Worm (Caenorhabditis elegans) whole organism, L1 larva: ENCODE results near the gene sid-1.

ENCODE experiments used
- C04F5.9 ChIP-seq: sonication (generic microtip); optimal IDR thresholded peaks from 2 replicates; lab custom pipeline; 2016; ENCODE audit warnings: missing genetic modification characterization, missing compliant biosample characterization
- Y116A8C.19 ChIP-seq: sonication (generic microtip); optimal IDR thresholded peaks from 2 replicates; lab custom pipeline; 2016; ENCODE audit warnings: missing compliant biosample characterization, missing genetic modification characterization, borderline replicate concordance
- alr-1 ChIP-seq: fragments of 200-800 bp; sonication (Bioruptor generic); optimal IDR thresholded peaks from 2 replicates; lab custom pipeline; 2018; ENCODE audit warnings: borderline replicate concordance, mild to moderate bottlenecking, missing genetic modification characterization, missing compliant biosample characterization
- ceh-82 ChIP-seq, 3 experiments: fragments of 150-350 bp in 1 of 3; sonication (generic microtip) in 2 of 3; optimal IDR thresholded peaks; 2 replicates each; lab custom pipeline; 2014 to 2017; ENCODE audit warnings: missing biosample characterization in 3 of 3, missing genetic modification characterization in 3 of 3
- ceh-90 ChIP-seq: sonication (generic microtip); optimal IDR thresholded peaks from 2 replicates; lab custom pipeline; 2016; ENCODE audit warnings: missing genetic modification characterization, missing compliant biosample characterization
- ces-1 ChIP-seq: fragments of 150-350 bp; optimal IDR thresholded peaks from 2 replicates; lab custom pipeline; 2014; ENCODE audit warnings: missing biosample characterization, missing genetic modification reagents, missing genetic modification characterization
- efl-1 ChIP-seq, 4 experiments: fragments of 150-350 bp; optimal IDR thresholded peaks in 3 of 4; peaks in 1 of 4; 1 replicate in 1 of 4; 2 replicates in 3 of 4; lab custom pipeline; 2014; ENCODE audit warnings: missing biosample characterization in 2 of 4, missing genetic modification characterization in 2 of 4, missing genetic modification reagents in 2 of 4
- efl-3 ChIP-seq: fragments of 200-800 bp; sonication (Bioruptor generic); optimal IDR thresholded peaks from 2 replicates; lab custom pipeline; 2018; ENCODE audit warnings: mild to moderate bottlenecking, missing genetic modification characterization, missing compliant biosample characterization
- elt-2 ChIP-seq: sonication (generic microtip); optimal IDR thresholded peaks from 2 replicates; lab custom pipeline; 2016; ENCODE audit warnings: missing genetic modification characterization, mild to moderate bottlenecking, inconsistent platforms, missing compliant biosample characterization, missing genetic modification reagents
- fkh-8 ChIP-seq: sonication (generic microtip); optimal IDR thresholded peaks from 2 replicates; lab custom pipeline; 2016; ENCODE audit warnings: mild to moderate bottlenecking, missing genetic modification characterization, missing compliant biosample characterization
- fos-1 ChIP-seq: fragments of 150-350 bp; optimal IDR thresholded peaks from 2 replicates; lab custom pipeline; 2014; ENCODE audit warnings: missing biosample characterization, missing genetic modification characterization
- hlh-17 ChIP-seq: fragments of 200-800 bp; sonication (Bioruptor generic); optimal IDR thresholded peaks from 2 replicates; lab custom pipeline; 2018; ENCODE audit warnings: missing genetic modification characterization, mild to moderate bottlenecking, missing compliant biosample characterization, moderate library complexity, borderline replicate concordance
- jun-1 ChIP-seq: fragments of 150-350 bp; optimal IDR thresholded peaks from 2 replicates; lab custom pipeline; 2014; ENCODE audit warnings: missing biosample characterization, missing genetic modification reagents, missing genetic modification characterization
- lin-39 ChIP-seq: fragments of 150-350 bp; optimal IDR thresholded peaks from 2 replicates; lab custom pipeline; 2014; ENCODE audit warnings: missing biosample characterization, missing genetic modification reagents, missing genetic modification characterization
- nhr-12 ChIP-seq: sonication (generic microtip); optimal IDR thresholded peaks from 2 replicates; lab custom pipeline; 2017; ENCODE audit warnings: missing biosample characterization, missing genetic modification characterization
- nhr-28 ChIP-seq: fragments of 150-350 bp; optimal IDR thresholded peaks from 2 replicates; lab custom pipeline; 2014; ENCODE audit warnings: missing biosample characterization, missing genetic modification characterization
- nhr-76 ChIP-seq: sonication (generic microtip); optimal IDR thresholded peaks from 2 replicates; lab custom pipeline; 2017; ENCODE audit warnings: missing biosample characterization, missing genetic modification characterization
- nhr-77 ChIP-seq: fragments of 150-350 bp; optimal IDR thresholded peaks from 2 replicates; lab custom pipeline; 2014; ENCODE audit warnings: missing biosample characterization, missing genetic modification characterization
- pax-3 ChIP-seq: fragments of 200-800 bp; sonication (Bioruptor generic); optimal IDR thresholded peaks from 2 replicates; lab custom pipeline; 2018; ENCODE audit warnings: mild to moderate bottlenecking, missing genetic modification characterization, moderate library complexity, missing compliant biosample characterization
- rnt-1 ChIP-seq: sonication (generic microtip); optimal IDR thresholded peaks from 2 replicates; lab custom pipeline; 2016; ENCODE audit warnings: mild to moderate bottlenecking, missing genetic modification characterization, moderate library complexity, missing compliant biosample characterization
- snu-23 ChIP-seq: sonication (generic microtip); optimal IDR thresholded peaks from 2 replicates; lab custom pipeline; 2016; ENCODE audit warnings: missing genetic modification characterization, missing compliant biosample characterization
- sox-4 ChIP-seq: sonication (generic microtip); optimal IDR thresholded peaks from 2 replicates; lab custom pipeline; 2016; ENCODE audit warnings: missing genetic modification characterization, missing compliant biosample characterization
- sup-37 ChIP-seq: fragments of 200-800 bp; sonication (Bioruptor generic); optimal IDR thresholded peaks from 2 replicates; lab custom pipeline; 2018; ENCODE audit warnings: mild to moderate bottlenecking, missing genetic modification characterization, missing compliant biosample characterization
- tbx-2 ChIP-seq: sonication (generic microtip); optimal IDR thresholded peaks from 2 replicates; lab custom pipeline; 2016; ENCODE audit warnings: missing genetic modification characterization, missing compliant biosample characterization
- unc-62 ChIP-seq: fragments of 150-350 bp; optimal IDR thresholded peaks from 2 replicates; lab custom pipeline; 2014; ENCODE audit warnings: missing biosample characterization, missing genetic modification reagents, missing genetic modification characterization
- vab-15 ChIP-seq: sonication (generic microtip); optimal IDR thresholded peaks from 2 replicates; lab custom pipeline; 2017; ENCODE audit warnings: missing genotype, mild to moderate bottlenecking, missing genetic modification characterization, missing compliant biosample characterization
- xbp-1 ChIP-seq: sonication (generic microtip); optimal IDR thresholded peaks from 2 replicates; lab custom pipeline; 2016; ENCODE audit warnings: missing genetic modification characterization, missing compliant biosample characterization
- zag-1 ChIP-seq: fragments of 150-350 bp; optimal IDR thresholded peaks from 2 replicates; lab custom pipeline; 2014; ENCODE audit warnings: missing biosample characterization, missing genetic modification characterization
- ztf-11 ChIP-seq, 2 experiments: sonication (generic microtip); optimal IDR thresholded peaks; 2 replicates each; lab custom pipeline; 2016 to 2017; ENCODE audit warnings: missing genetic modification characterization in 2 of 2, missing biosample characterization in 1 of 2, missing compliant biosample characterization in 1 of 2
- ztf-4 ChIP-seq: fragments of 150-350 bp; optimal IDR thresholded peaks from 2 replicates; lab custom pipeline; 2014; ENCODE audit warnings: missing biosample characterization, missing genetic modification characterization

Gene sid-1

DNA sequence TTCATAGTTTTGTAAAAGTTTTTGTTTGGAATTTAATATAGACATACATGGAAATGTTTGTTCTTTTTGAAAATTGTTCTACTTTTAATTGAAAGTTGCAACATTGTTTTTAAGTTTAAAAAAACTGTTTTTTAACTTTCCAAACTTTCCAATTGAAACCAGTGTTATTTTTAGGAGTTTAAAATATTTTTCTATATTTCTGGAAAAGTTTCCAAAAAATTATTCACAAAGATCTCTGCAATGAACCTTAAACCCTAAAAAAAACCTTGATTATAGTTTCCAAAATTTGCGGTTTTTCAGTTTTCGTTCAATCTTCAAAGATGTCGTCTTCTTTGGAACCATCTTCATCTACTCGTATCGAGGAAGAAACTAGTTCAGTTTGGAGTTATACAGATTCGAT lies 12.7 kb downstream of the sid-1 start, which contains the start of gene F14F9.4:
F14F9.4 (plus strand) TSS at position 301 of the 400 bp plus-strand sequence.
- no peak for TF ChIP-seq jun-1 (tag; lab: Kevin White, UChicago)
- no peak for TF ChIP-seq lin-39 (tag; lab: Kevin White, UChicago)
- no peak for TF ChIP-seq sox-4 (tag; lab: Kevin White, UChicago)
- no peak for TF ChIP-seq tbx-2 (tag; lab: Kevin White, UChicago)
- no peak for TF ChIP-seq sup-37 (GFP tag; lab: Kevin White, UChicago)

DNA sequence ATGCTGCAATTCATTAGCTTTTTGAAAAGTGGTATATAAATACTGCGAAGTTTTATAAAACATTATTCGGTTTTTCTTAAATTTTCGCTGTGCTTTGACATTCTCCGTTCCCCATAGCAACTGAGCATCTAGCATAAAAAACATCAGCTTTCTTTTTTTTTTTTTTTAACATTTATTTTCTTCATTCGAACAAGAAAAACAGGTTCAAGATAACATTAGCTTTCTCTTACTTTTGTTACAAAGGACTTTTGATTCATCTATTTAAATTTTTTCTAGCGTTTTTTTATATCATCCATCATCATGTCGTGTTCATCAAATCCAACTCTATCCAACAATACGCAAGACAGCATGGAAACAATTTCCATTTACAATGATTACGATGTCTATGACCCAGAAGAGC lies 18.1 kb downstream of the sid-1 start, which contains the start of gene F14F9.3:
F14F9.3 (plus strand) TSS at position 301 of the 400 bp plus-strand sequence.
- TF ChIP-seq nhr-28 (tag; lab: Kevin White, UChicago) (no peak), hlh-17 (GFP tag; lab: Kevin White, UChicago) (no peak), pax-3 (tag; lab: Kevin White, UChicago) (no peak), nhr-77 (tag; lab: Kevin White, UChicago) (no peak), lin-39 (tag; lab: Kevin White, UChicago) (no peak), vab-15 (tag; lab: Kevin White, UChicago) (no peak), elt-2 (tag; lab: Kevin White, UChicago) (no peak)

ce11 chrV:5143785-5144184 lies 24.0 kb downstream of the sid-1 start, which contains the start of gene srh-129:
TSS of gene srh-129 (minus strand) at chrV:5143885.
- TF ChIP-seq lin-39 (tag; lab: Kevin White, UChicago): no peak
- TF ChIP-seq fkh-8: peak; percentile 26

DNA sequence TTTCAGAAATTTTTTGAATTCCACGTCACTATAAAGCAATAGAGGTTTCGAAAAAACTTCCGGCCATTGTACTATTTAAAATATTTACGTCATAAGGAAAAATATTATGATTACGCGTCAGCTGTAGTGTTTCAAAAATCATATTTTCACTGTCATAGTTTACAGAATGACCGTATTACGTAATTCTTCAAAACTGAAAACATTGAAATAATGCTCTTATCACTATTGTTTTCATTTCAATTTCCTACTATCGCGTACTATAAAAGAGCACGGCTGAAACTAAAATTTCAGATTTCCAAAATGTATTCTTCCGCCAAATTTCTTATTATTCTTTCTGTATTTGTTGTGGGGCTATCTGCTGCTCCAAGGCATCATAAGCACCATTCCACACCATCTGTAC lies 24.8 kb downstream of the sid-1 start, which contains the start of gene F14F9.2:
F14F9.2 (plus strand) TSS at position 301 of the 400 bp plus-strand sequence.
- TF ChIP-seq ces-1 (GFP tag; lab: Kevin White, UChicago) (no peak), snu-23 (GFP tag; lab: Kevin White, UChicago) (no peak), fos-1 (no peak), nhr-76 (tag; lab: Kevin White, UChicago) (no peak), C04F5.9 (tag; lab: Kevin White, UChicago) (no peak), nhr-12 (no peak), ztf-11 (tag; optimal IDR thresholded peaks at IDR 0.05; lab: Kevin White, UChicago) (no peak), rnt-1 (tag; lab: Kevin White, UChicago) (no peak)

DNA sequence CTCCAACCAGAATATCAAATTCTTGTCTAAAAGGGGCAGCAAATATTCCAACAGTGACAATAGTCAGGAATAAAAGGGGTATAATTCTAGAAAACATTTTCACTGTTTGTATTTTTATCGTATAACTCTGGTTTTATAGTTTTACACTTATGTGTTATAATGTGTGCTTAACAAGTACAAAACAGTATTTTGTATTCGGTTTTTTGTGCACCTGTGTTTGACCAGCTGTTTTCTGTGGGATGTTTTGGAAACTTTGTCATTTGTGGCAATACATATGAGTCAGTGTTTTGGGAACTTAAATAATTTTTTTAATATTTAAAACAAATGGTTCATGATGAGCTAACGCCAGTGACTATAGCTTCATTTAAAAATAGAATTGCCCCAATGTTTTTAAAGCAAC lies 26.6 kb downstream of the sid-1 start, which contains the start of gene F14F9.6:
F14F9.6 (minus strand) TSS at position 101 of the 400 bp plus-strand sequence.
- no peak for TF ChIP-seq tbx-2 (tag; lab: Kevin White, UChicago)
- no peak for TF ChIP-seq alr-1 (tag; lab: Kevin White, UChicago)
- no peak for TF ChIP-seq xbp-1 (tag; lab: Kevin White, UChicago)
- no peak for TF ChIP-seq fos-1

ce11 chrV:5150880-5151279 lies 31.1 kb downstream of the sid-1 start, which contains the start of gene srh-130:
TSS of gene srh-130 (plus strand) at chrV:5151180.
- TF ChIP-seq nhr-77 (tag; lab: Kevin White, UChicago): no peak
- no peak for TF ChIP-seq efl-3
- TF ChIP-seq ceh-82 (tag; optimal IDR thresholded peaks at IDR 0.05; lab: Kevin White, UChicago): no peak
- TF ChIP-seq rnt-1 (tag; lab: Kevin White, UChicago): no peak
- TF ChIP-seq pax-3 (tag; lab: Kevin White, UChicago): no peak

DNA sequence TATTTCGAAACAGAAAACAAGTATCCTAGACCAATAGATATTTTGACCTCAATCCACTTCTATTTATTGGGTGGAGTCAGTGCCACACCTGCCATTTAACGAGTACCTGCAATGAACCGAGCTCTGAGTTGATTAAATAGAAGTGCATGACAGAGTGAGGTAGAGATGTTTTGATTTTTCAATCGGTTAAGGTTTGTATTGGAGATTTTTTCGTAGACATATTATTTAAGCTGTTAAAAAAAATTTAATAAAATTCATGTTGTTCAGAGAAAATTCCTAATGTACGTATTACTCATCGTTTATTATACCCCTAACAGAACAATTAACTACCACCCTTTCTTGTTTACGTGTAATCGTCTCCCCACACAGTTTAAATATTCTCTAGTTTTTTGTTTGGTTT lies 35.7 kb downstream of the sid-1 start, which contains the start of gene srx-38:
srx-38 (minus strand) TSS at position 101 of the 400 bp plus-strand sequence.
- no peak for TF ChIP-seq unc-62 (GFP tag; lab: Kevin White, UChicago)
- no peak for TF ChIP-seq efl-3

- no peak for TF ChIP-seq fkh-8
- TF ChIP-seq Y116A8C.19 (tag; lab: Kevin White, UChicago): no peak
- no peak for TF ChIP-seq efl-1 (optimal IDR thresholded peaks at IDR 0.05; lab: Kevin White, UChicago)
- TF ChIP-seq efl-1 (GFP tag; optimal IDR thresholded peaks at IDR 0.05 in 1 of 2; lab: Kevin White, UChicago): peak in 1 of 2 experiments; percentile 12
- TF ChIP-seq ceh-90 (tag; lab: Kevin White, UChicago): no peak
- TF ChIP-seq ztf-4 (tag; lab: Kevin White, UChicago): no peak
- no peak for TF ChIP-seq zag-1 (tag; lab: Kevin White, UChicago)
- no peak for TF ChIP-seq nhr-28 (tag; lab: Kevin White, UChicago)
- TF ChIP-seq, all 84 proteins: peak for 1
Observed at ce11 chrV:5157660-5158059, 37.9 kb downstream of the sid-1 start, which contains the start of gene srx-39. TSS of gene srx-39 (minus strand) at chrV:5157760.
